Worm (Caenorhabditis elegans) whole organism, L1 larva: ENCODE data around the gene fkb-1.

Source experiments
- C04F5.9 ChIP-seq: sonication (generic microtip); optimal IDR thresholded peaks from 2 replicates; lab custom pipeline; 2016; ENCODE audit warnings: missing genetic modification characterization, missing compliant biosample characterization
- C16A3.4 ChIP-seq: fragments of 150-350 bp; optimal IDR thresholded peaks from 2 replicates; lab custom pipeline; 2014; ENCODE audit warnings: missing biosample characterization, missing genetic modification characterization
- C34B4.2 ChIP-seq: sonication (generic microtip); optimal IDR thresholded peaks from 2 replicates; lab custom pipeline; 2017; ENCODE audit warnings: mild to moderate bottlenecking, missing genetic modification characterization, missing compliant biosample characterization
- Y116A8C.19 ChIP-seq: sonication (generic microtip); optimal IDR thresholded peaks from 2 replicates; lab custom pipeline; 2016; ENCODE audit warnings: missing compliant biosample characterization, missing genetic modification characterization, borderline replicate concordance
- aha-1 ChIP-seq: fragments of 150-350 bp; optimal IDR thresholded peaks from 2 replicates; lab custom pipeline; 2014; ENCODE audit warnings: missing biosample characterization, missing genetic modification characterization
- alr-1 ChIP-seq: fragments of 200-800 bp; sonication (Bioruptor generic); optimal IDR thresholded peaks from 2 replicates; lab custom pipeline; 2018; ENCODE audit warnings: borderline replicate concordance, mild to moderate bottlenecking, missing genetic modification characterization, missing compliant biosample characterization
- ama-1 ChIP-seq: fragments of 150-350 bp; optimal IDR thresholded peaks from 2 replicates; lab custom pipeline; 2014
- blmp-1 ChIP-seq: fragments of 150-350 bp; optimal IDR thresholded peaks from 2 replicates; lab custom pipeline; 2014; ENCODE audit warnings: missing biosample characterization, missing genetic modification characterization
- ceh-63 ChIP-seq: fragments of 200-800 bp; sonication (Bioruptor generic); optimal IDR thresholded peaks from 2 replicates; lab custom pipeline; 2018; ENCODE audit warnings: mild to moderate bottlenecking, missing genetic modification characterization, missing compliant biosample characterization
- ceh-82 ChIP-seq, 3 experiments: fragments of 150-350 bp in 1 of 3; sonication (generic microtip) in 2 of 3; optimal IDR thresholded peaks; 2 replicates each; lab custom pipeline; 2014 to 2017; ENCODE audit warnings: missing biosample characterization in 3 of 3, missing genetic modification characterization in 3 of 3
- dsc-1 ChIP-seq: sonication (generic microtip); optimal IDR thresholded peaks from 2 replicates; lab custom pipeline; 2016; ENCODE audit warnings: mild to moderate bottlenecking, missing genetic modification characterization, missing compliant biosample characterization
- efl-1 ChIP-seq, 4 experiments: fragments of 150-350 bp; optimal IDR thresholded peaks in 3 of 4; peaks in 1 of 4; 1 replicate in 1 of 4; 2 replicates in 3 of 4; lab custom pipeline; 2014; ENCODE audit warnings: missing biosample characterization in 2 of 4, missing genetic modification characterization in 2 of 4, missing genetic modification reagents in 2 of 4
- efl-3 ChIP-seq: fragments of 200-800 bp; sonication (Bioruptor generic); optimal IDR thresholded peaks from 2 replicates; lab custom pipeline; 2018; ENCODE audit warnings: mild to moderate bottlenecking, missing genetic modification characterization, missing compliant biosample characterization
- elt-2 ChIP-seq: sonication (generic microtip); optimal IDR thresholded peaks from 2 replicates; lab custom pipeline; 2016; ENCODE audit warnings: missing genetic modification characterization, mild to moderate bottlenecking, inconsistent platforms, missing compliant biosample characterization, missing genetic modification reagents
- elt-3 ChIP-seq, 6 experiments: fragments of 150-350 bp in 1 of 6; sonication (generic microtip); optimal IDR thresholded peaks; 2 replicates each; lab custom pipeline; 2017 to 2018; ENCODE audit warnings: missing biosample characterization in 6 of 6, missing genetic modification characterization in 6 of 6, inconsistent platforms in 1 of 6
- fkh-10 ChIP-seq: sonication (generic microtip); optimal IDR thresholded peaks from 2 replicates; lab custom pipeline; 2017; ENCODE audit warnings: missing biosample characterization, missing genetic modification reagents, missing genetic modification characterization
- hpl-2 ChIP-seq: fragments of 150-350 bp; optimal IDR thresholded peaks from 2 replicates; lab custom pipeline; 2014; ENCODE audit warnings: missing biosample characterization, missing genetic modification reagents, missing genetic modification characterization
- lin-14 ChIP-seq: fragments of 200-800 bp; sonication (Bioruptor generic); optimal IDR thresholded peaks from 2 replicates; lab custom pipeline; 2018; ENCODE audit warnings: mild to moderate bottlenecking, missing genetic modification characterization, moderate library complexity, missing compliant biosample characterization
- lin-35 ChIP-seq, 2 experiments: fragments of 150-350 bp; optimal IDR thresholded peaks; 2 replicates each; lab custom pipeline; 2014; ENCODE audit warnings: missing biosample characterization in 2 of 2, missing genetic modification characterization in 2 of 2, missing genetic modification reagents in 2 of 2
- lin-39 ChIP-seq: fragments of 150-350 bp; optimal IDR thresholded peaks from 2 replicates; lab custom pipeline; 2014; ENCODE audit warnings: missing biosample characterization, missing genetic modification reagents, missing genetic modification characterization
- lir-3 ChIP-seq: sonication (generic microtip); optimal IDR thresholded peaks from 2 replicates; lab custom pipeline; 2016; ENCODE audit warnings: mild to moderate bottlenecking, missing genetic modification characterization, moderate library complexity, missing compliant biosample characterization; ENCODE audit not compliant: poor library complexity
- lsy-2 ChIP-seq, 2 experiments: fragments of 150-350 bp; optimal IDR thresholded peaks; 2 replicates each; lab custom pipeline; 2014; ENCODE audit warnings: missing biosample characterization in 2 of 2, missing genetic modification characterization in 2 of 2
- mdl-1 ChIP-seq, 2 experiments: fragments of 150-350 bp; optimal IDR thresholded peaks; 2 replicates each; lab custom pipeline; 2014 to 2017; ENCODE audit warnings: missing biosample characterization in 2 of 2, missing genetic modification characterization in 2 of 2, inconsistent platforms in 1 of 2
- mep-1 ChIP-seq: fragments of 150-350 bp; optimal IDR thresholded peaks from 2 replicates; lab custom pipeline; 2014; ENCODE audit warnings: missing biosample characterization, missing genetic modification characterization
- nhr-12 ChIP-seq: sonication (generic microtip); optimal IDR thresholded peaks from 2 replicates; lab custom pipeline; 2017; ENCODE audit warnings: missing biosample characterization, missing genetic modification characterization
- nhr-19 ChIP-seq: fragments of 200-800 bp; sonication (Bioruptor generic); conservative IDR thresholded peaks from 2 replicates; pipeline ENCODE4 v1.3.6; 2022; ENCODE audit warnings: missing genetic modification characterization, missing compliant biosample characterization
- nhr-20 ChIP-seq: sonication (generic microtip); optimal IDR thresholded peaks from 2 replicates; lab custom pipeline; 2016; ENCODE audit warnings: mild to moderate bottlenecking, missing genetic modification characterization, missing compliant biosample characterization
- nhr-71 ChIP-seq: sonication (generic microtip); optimal IDR thresholded peaks from 2 replicates; lab custom pipeline; 2016; ENCODE audit warnings: mild to moderate bottlenecking, missing genetic modification characterization, moderate library complexity, missing compliant biosample characterization
- nhr-76 ChIP-seq: sonication (generic microtip); optimal IDR thresholded peaks from 2 replicates; lab custom pipeline; 2017; ENCODE audit warnings: missing biosample characterization, missing genetic modification characterization
- nhr-85 ChIP-seq: sonication (generic microtip); peaks from one replicate; lab custom pipeline; 2016; ENCODE audit warnings: missing genetic modification characterization, inconsistent platforms, missing compliant biosample characterization
- nhr-90 ChIP-seq: sonication (generic microtip); optimal IDR thresholded peaks from 2 replicates; lab custom pipeline; 2016; ENCODE audit warnings: mild to moderate bottlenecking, missing genetic modification characterization, missing compliant biosample characterization; ENCODE audit not compliant: poor library complexity
- pag-3 ChIP-seq: sonication (generic microtip); optimal IDR thresholded peaks from 2 replicates; lab custom pipeline; 2017; ENCODE audit warnings: missing genetic modification characterization, mild to moderate bottlenecking, missing compliant biosample characterization, antibody characterized with exemption, borderline replicate concordance; ENCODE audit not compliant: insufficient read depth
- pax-3 ChIP-seq: fragments of 200-800 bp; sonication (Bioruptor generic); optimal IDR thresholded peaks from 2 replicates; lab custom pipeline; 2018; ENCODE audit warnings: mild to moderate bottlenecking, missing genetic modification characterization, moderate library complexity, missing compliant biosample characterization
- snpc-4 ChIP-seq: fragments of 150-350 bp; optimal IDR thresholded peaks from 2 replicates; lab custom pipeline; 2014; ENCODE audit warnings: missing biosample characterization, missing genetic modification characterization
- snu-23 ChIP-seq: sonication (generic microtip); optimal IDR thresholded peaks from 2 replicates; lab custom pipeline; 2016; ENCODE audit warnings: missing genetic modification characterization, missing compliant biosample characterization
- tbx-2 ChIP-seq: sonication (generic microtip); optimal IDR thresholded peaks from 2 replicates; lab custom pipeline; 2016; ENCODE audit warnings: missing genetic modification characterization, missing compliant biosample characterization
- unc-130 ChIP-seq: fragments of 150-350 bp; optimal IDR thresholded peaks from 2 replicates; lab custom pipeline; 2017; ENCODE audit warnings: missing biosample characterization, missing genetic modification characterization, inconsistent platforms
- unc-86 ChIP-seq: sonication (generic microtip); optimal IDR thresholded peaks from 2 replicates; lab custom pipeline; 2016; ENCODE audit warnings: missing genetic modification characterization, missing compliant biosample characterization
- zag-1 ChIP-seq: fragments of 150-350 bp; optimal IDR thresholded peaks from 2 replicates; lab custom pipeline; 2014; ENCODE audit warnings: missing biosample characterization, missing genetic modification characterization
- ztf-11 ChIP-seq, 2 experiments: sonication (generic microtip); optimal IDR thresholded peaks; 2 replicates each; lab custom pipeline; 2016 to 2017; ENCODE audit warnings: missing genetic modification characterization in 2 of 2, missing biosample characterization in 1 of 2, missing compliant biosample characterization in 1 of 2
- ztf-4 ChIP-seq: fragments of 150-350 bp; optimal IDR thresholded peaks from 2 replicates; lab custom pipeline; 2014; ENCODE audit warnings: missing biosample characterization, missing genetic modification characterization

The fkb-1 gene

DNA sequence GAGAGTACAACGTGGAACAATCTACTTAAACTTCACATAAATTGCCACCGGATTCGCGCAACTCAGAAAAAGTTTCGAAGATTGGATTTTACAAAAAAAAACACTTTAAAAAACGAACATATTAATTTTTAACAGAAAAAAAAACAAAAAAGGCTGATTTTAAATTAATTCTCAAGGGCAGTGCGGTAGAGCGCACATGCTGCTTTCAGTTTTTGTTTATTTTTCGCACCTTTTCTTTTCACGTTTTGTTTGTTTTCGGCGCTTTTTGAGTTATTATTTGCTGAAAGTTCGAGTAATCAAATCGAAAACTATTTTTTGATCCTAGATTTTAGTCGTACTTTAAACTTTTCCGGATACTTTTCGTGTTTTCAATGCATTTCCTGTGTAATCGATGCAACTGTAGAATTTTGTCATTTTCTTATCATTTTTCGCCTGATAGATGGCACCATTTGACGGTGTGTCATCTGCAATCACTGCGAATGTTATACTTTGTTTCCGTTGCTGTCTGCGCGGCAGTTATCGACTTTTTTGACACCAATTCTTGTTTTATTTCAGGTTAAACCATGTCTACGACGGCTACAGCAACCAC lies 16.3 kb upstream of the fkb-1 start, which contains the start of gene F13H10.8 (continued):
- TF ChIP-seq efl-1 (optimal IDR thresholded peaks at IDR 0.05; lab: Kevin White, UChicago) (peak; percentile 24 to 26), efl-1 (GFP tag; optimal IDR thresholded peaks at IDR 0.05 in 1 of 2; lab: Kevin White, UChicago) (peak; percentile 31 to 40), lsy-2 (tag; optimal IDR thresholded peaks at IDR 0.05; lab: Kevin White, UChicago) (peak; percentile 9 to 50), nhr-19 (GFP tag; lab: Robert Waterston, UW) (no peak), lir-3 (tag; lab: Kevin White, UChicago) (no peak), nhr-76 (tag; lab: Kevin White, UChicago) (no peak), lin-39 (tag; lab: Kevin White, UChicago) (no peak), C16A3.4 (tag; lab: Kevin White, UChicago) (peak; percentile 10), nhr-85 (tag; lab: Kevin White, UChicago) (peak; percentile 29), fkh-10 (GFP tag; lab: Kevin White, UChicago) (no peak), snpc-4 (tag; lab: Kevin White, UChicago) (peak; percentile 24), nhr-71 (peak; percentile 40), pag-3 (tag; lab: Kevin White, UChicago) (peak; percentile 22), alr-1 (tag; lab: Kevin White, UChicago) (no peak), unc-86 (tag; lab: Kevin White, UChicago) (no peak)

- TF ChIP-seq ama-1 (lab: Kevin White, UChicago) (no peak), efl-1 (optimal IDR thresholded peaks at IDR 0.05; lab: Kevin White, UChicago) (no peak), efl-1 (GFP tag; optimal IDR thresholded peaks at IDR 0.05 in 1 of 2; lab: Kevin White, UChicago) (peak in 1 of 2 experiments; percentile 60), snu-23 (GFP tag; lab: Kevin White, UChicago) (peak; percentile 38), elt-2 (no peak), nhr-20 (tag; lab: Kevin White, UChicago) (peak; percentile 62), dsc-1 (no peak), hpl-2 (GFP tag; lab: Kevin White, UChicago) (no peak), Y116A8C.19 (tag; lab: Kevin White, UChicago) (no peak), zag-1 (tag; lab: Kevin White, UChicago) (no peak), nhr-19 (GFP tag; lab: Robert Waterston, UW) (0 out of 2 replicates have a peak, but pooled peaks have one; percentile 26), aha-1 (no peak), tbx-2 (tag; lab: Kevin White, UChicago) (peak; percentile 11), unc-130 (tag; lab: Kevin White, UChicago) (peak; percentile 1), elt-3 (tag; optimal IDR thresholded peaks at IDR 0.05; lab: Kevin White, UChicago) (peak in 1 of 6 experiments; percentile 72), lin-14 (GFP tag; lab: Kevin White, UChicago) (peak; percentile 65), efl-3 (GFP tag; lab: Kevin White, UChicago) (no peak), ztf-11 (tag; optimal IDR thresholded peaks at IDR 0.05; lab: Kevin White, UChicago) (no peak), lin-35 (GFP tag; optimal IDR thresholded peaks at IDR 0.05; lab: Kevin White, UChicago) (peak in 1 of 2 experiments; percentile 39), mdl-1 (tag; optimal IDR thresholded peaks at IDR 0.05; lab: Kevin White, UChicago) (peak in 1 of 2 experiments; percentile 56), ceh-63 (GFP tag; lab: Kevin White, UChicago) (no peak), C34B4.2 (tag; lab: Kevin White, UChicago) (no peak), nhr-71 (peak; percentile 51), ztf-4 (peak; percentile 60), nhr-85 (tag; lab: Kevin White, UChicago) (peak; percentile 87), pax-3 (tag; lab: Kevin White, UChicago) (no peak), nhr-90 (tag; lab: Kevin White, UChicago) (no peak), ceh-82 (tag; optimal IDR thresholded peaks at IDR 0.05; lab: Kevin White, UChicago) (no peak), C04F5.9 (tag; lab: Kevin White, UChicago) (no peak), mep-1 (tag; lab: Kevin White, UChicago) (peak; percentile 50), blmp-1 (peak; percentile 73), nhr-12 (tag; lab: Kevin White, UChicago) (no peak)
Observed at ce11 chrIV:11021512-11022268, 14.7 kb upstream of the fkb-1 start, which contains the start of gene mogs-1. Gene mogs-1, minus strand, starts transcription at chrIV:11021928.
